Worm (Caenorhabditis elegans) whole organism, L2 larva: ENCODE data around the gene T02H6.6.
A peak's percentile ranks its signal among the peaks of the same experiment; 100 is the strongest.

Experiments used
- lsy-2 ChIP-seq, 2 experiments: fragments of 150-350 bp in 1 of 2; sonication (generic microtip) in 1 of 2; optimal IDR thresholded peaks; 2 replicates each; lab custom pipeline; 2014 to 2017; ENCODE audit warnings: missing biosample characterization in 2 of 2, missing genetic modification characterization in 2 of 2
- nhr-6 ChIP-seq: fragments of 150-350 bp; optimal IDR thresholded peaks from 2 replicates; lab custom pipeline; 2014; ENCODE audit warnings: missing biosample characterization, missing genetic modification characterization
- sem-4 ChIP-seq: fragments of 150-350 bp; optimal IDR thresholded peaks from 2 replicates; lab custom pipeline; 2014; ENCODE audit warnings: missing biosample characterization, missing genetic modification reagents, missing genetic modification characterization
- sma-3 ChIP-seq: sonication (generic microtip); optimal IDR thresholded peaks from 2 replicates; lab custom pipeline; 2016; ENCODE audit warnings: missing genetic modification reagents, missing genetic modification characterization, missing compliant biosample characterization
- ztf-1 ChIP-seq: fragments of 200-800 bp; sonication (Bioruptor generic); conservative IDR thresholded peaks from 2 replicates; pipeline ENCODE4 v1.3.6; 2022; ENCODE audit warnings: missing genetic modification characterization, missing compliant biosample characterization

Gene T02H6.6

DNA sequence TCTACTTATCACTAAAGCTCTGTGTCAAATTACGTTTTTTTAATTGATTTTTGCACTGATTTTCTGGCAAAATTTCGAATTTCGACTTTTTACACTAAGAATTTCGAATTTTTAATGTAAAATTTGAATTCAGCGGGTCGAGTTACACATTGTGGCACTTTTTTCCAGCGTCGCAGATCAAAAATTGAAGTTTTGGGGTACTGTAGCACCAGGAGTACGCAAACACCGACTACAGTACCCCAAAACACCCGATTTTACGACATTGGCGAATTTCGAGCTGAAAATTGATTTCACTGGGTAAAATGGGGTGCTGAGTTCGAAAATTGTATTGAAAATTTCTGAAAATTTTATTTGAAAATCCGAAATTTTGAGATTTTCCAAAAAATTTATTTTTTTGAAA lies 48.8 kb downstream of the T02H6.6 start:
- TF ChIP-seq nhr-6 (tag; lab: Kevin White, UChicago), result no peak
- peak; percentile 42 to 86 for TF ChIP-seq lsy-2 (tag; optimal IDR thresholded peaks at IDR 0.05; lab: Kevin White, UChicago)
- no peak for TF ChIP-seq ztf-1
- no peak for TF ChIP-seq sem-4
- TF ChIP-seq sma-3, result no peak
